Fruit fly (Drosophila melanogaster) whole organism, pupa: ENCODE data around the gene Obp99c.

Source experiments
- CG12605 ChIP-seq: fragments of 200-800 bp; sonication (Bioruptor generic); IDR thresholded peaks from 2 replicates; pipeline ENCODE4 v1.3.6; 2022; ENCODE audit warnings: missing biosample characterization, missing genetic modification characterization
- CG13204 ChIP-seq: fragments of 200-800 bp; sonication (Bioruptor generic); optimal IDR thresholded peaks from 2 replicates; lab custom pipeline; 2018; ENCODE audit warnings: missing biosample characterization, mild to moderate bottlenecking, missing genetic modification characterization, moderate library complexity
- CG17806 ChIP-seq: fragments of 200-800 bp; sonication (Bioruptor generic); optimal IDR thresholded peaks from 2 replicates; lab custom pipeline; 2018; ENCODE audit warnings: missing biosample characterization, mild to moderate bottlenecking, missing genetic modification characterization, moderate library complexity
- CG34367 ChIP-seq: fragments of 200-800 bp; sonication (Bioruptor generic); optimal IDR thresholded peaks from 2 replicates; lab custom pipeline; 2018; ENCODE audit warnings: missing biosample characterization, mild to moderate bottlenecking, missing genetic modification characterization
- CG8159 ChIP-seq: fragments of 200-800 bp; sonication (Bioruptor generic); optimal IDR thresholded peaks from 3 replicates; lab custom pipeline; 2018; ENCODE audit warnings: missing biosample characterization, mild to moderate bottlenecking, missing genetic modification characterization, moderate library complexity
- CG8301 ChIP-seq: fragments of 200-800 bp; sonication (Bioruptor generic); optimal IDR thresholded peaks from 2 replicates; lab custom pipeline; 2018; ENCODE audit warnings: missing biosample characterization, mild to moderate bottlenecking, missing genetic modification characterization
- EcR ChIP-seq: fragments of 200-800 bp; sonication (Bioruptor generic); optimal IDR thresholded peaks from 3 replicates; lab custom pipeline; 2019; ENCODE audit warnings: missing biosample characterization, missing genetic modification characterization, mild to moderate bottlenecking, moderate library complexity, missing genetic modification reagents
- Ets98B ChIP-seq: fragments of 200-800 bp; sonication (Bioruptor generic); IDR thresholded peaks from 2 replicates; pipeline ENCODE4 v1.3.6; 2022; ENCODE audit warnings: missing biosample characterization, missing genetic modification characterization
- Pif1B ChIP-seq: fragments of 200-800 bp; sonication (Bioruptor generic); optimal IDR thresholded peaks from 3 replicates; lab custom pipeline; 2016; ENCODE audit warnings: missing biosample characterization, missing genetic modification characterization
- rn ChIP-seq: fragments of 200-800 bp; sonication (Bioruptor generic); IDR thresholded peaks from 2 replicates; pipeline ENCODE4 v1.3.6; 2022; ENCODE audit warnings: missing biosample characterization, missing genetic modification characterization

dm6 chr3R:29681241-29681640, 7.9 kb downstream of the Obp99c start:
- TF ChIP-seq CG34367 (tag; lab: Kevin White, UChicago) (no peak), Ets98B (GFP tag; lab: Robert Waterston, UW) (no peak), Pif1B (no peak), CG8159 (no peak), EcR (no peak), CG12605 (GFP tag; lab: Robert Waterston, UW) (no peak), CG17806 (tag; lab: Kevin White, UChicago) (no peak), CG13204 (GFP tag; lab: Kevin White, UChicago) (no peak), rn (GFP tag; lab: Robert Waterston, UW) (no peak), CG8301 (tag; lab: Kevin White, UChicago) (no peak)
